Fruit fly (Drosophila melanogaster): ENCODE data around the gene CG6511.
A peak's percentile ranks its signal among the peaks of the same experiment; 100 is the strongest.

CG6511 gene

dm6 chr3L:8681271-8681670, 39.9 kb upstream of the CG6511 start:
- no peak for TF ChIP-seq fd85E (GFP tag; optimal IDR thresholded peaks at IDR 0.05)
- TF ChIP-seq svp (GFP tag) = peak; percentile 83
- TF ChIP-seq eg (GFP tag; IDR thresholded peaks at IDR 0.05) = 0 out of 3 replicates have a peak, but pooled peaks have one; percentile 27
- no peak for TF ChIP-seq CG9139 (GFP tag; optimal IDR thresholded peaks at IDR 0.05)
- no peak for TF ChIP-seq spab (GFP tag; optimal IDR thresholded peaks at IDR 0.05)
- TF ChIP-seq Eip78C (GFP tag) = peak; percentile 33

- TF ChIP-seq net (GFP tag; optimal IDR thresholded peaks at IDR 0.05) = no peak
- no peak for TF ChIP-seq esn (GFP tag; optimal IDR thresholded peaks at IDR 0.05)
- no peak for TF ChIP-seq CG8319 (GFP tag; optimal IDR thresholded peaks at IDR 0.05)
- no peak for TF ChIP-seq Gug (GFP tag; IDR thresholded peaks at IDR 0.05)
- TF ChIP-seq fkh (GFP tag; optimal IDR thresholded peaks at IDR 0.05) = peak; percentile 47
- no peak for TF ChIP-seq CG7368 (GFP tag; optimal IDR thresholded peaks at IDR 0.05)
- TF ChIP-seq CG8119 (GFP tag; IDR thresholded peaks at IDR 0.05) = no peak
- no peak for TF ChIP-seq CG32006 (GFP tag; optimal IDR thresholded peaks at IDR 0.05)
These were observed 39.1 kb upstream of the CG6511 start for dm6 chr3L:8681896-8682550.

dm6 chr3L:8682551-8683375, 38.4 kb upstream of the CG6511 start:
- TF ChIP-seq topi (GFP tag; optimal IDR thresholded peaks at IDR 0.05) = peak; percentile 51
- no peak for TF ChIP-seq CG16779 (tag; optimal IDR thresholded peaks at IDR 0.05)
- no peak for TF ChIP-seq CG15336 (GFP tag; IDR thresholded peaks at IDR 0.05)
- TF ChIP-seq Sox15 (GFP tag; optimal IDR thresholded peaks at IDR 0.05) = no peak
- no peak for TF ChIP-seq CG11902 (GFP tag; optimal IDR thresholded peaks at IDR 0.05)
- peak; percentile 4 for TF ChIP-seq Hr39 (GFP tag; optimal IDR thresholded peaks at IDR 0.05)
- TF ChIP-seq CG7368 (GFP tag; optimal IDR thresholded peaks at IDR 0.05) = no peak
- TF ChIP-seq CG6854 (GFP tag; optimal IDR thresholded peaks at IDR 0.05) = no peak
- TF ChIP-seq eg (GFP tag; IDR thresholded peaks at IDR 0.05) = peak; percentile 33; the same call in 1 of the 3 replicates
- TF ChIP-seq svp (GFP tag) = peak; percentile 68
- TF ChIP-seq CG11294 (GFP tag; IDR thresholded peaks at IDR 0.05) = no peak
- peak; percentile 6 for TF ChIP-seq Met (GFP tag; optimal IDR thresholded peaks at IDR 0.05)
- TF ChIP-seq Ets96B (tag; optimal IDR thresholded peaks at IDR 0.05) = peak; percentile 6
- TF ChIP-seq Lpt (GFP tag; optimal IDR thresholded peaks at IDR 0.05) = no peak
- TF ChIP-seq cyc (GFP tag; optimal IDR thresholded peaks at IDR 0.05) = peak; percentile 19
- TF ChIP-seq Eip78C (GFP tag) = peak; percentile 67
- TF ChIP-seq CG10631 (GFP tag; optimal IDR thresholded peaks at IDR 0.05) = peak; percentile 26
- peak; percentile 21 for TF ChIP-seq lz (GFP tag; optimal IDR thresholded peaks at IDR 0.05)
- TF ChIP-seq fd59A (GFP tag; optimal IDR thresholded peaks at IDR 0.05) = no peak
- TF ChIP-seq esn (GFP tag; optimal IDR thresholded peaks at IDR 0.05) = peak; percentile 27
- no peak for TF ChIP-seq Blimp-1 (GFP tag; optimal IDR thresholded peaks at IDR 0.05)
- TF ChIP-seq vri (GFP tag; optimal IDR thresholded peaks at IDR 0.05) = peak; percentile 60
- TF ChIP-seq Hr38 (GFP tag; optimal IDR thresholded peaks at IDR 0.05) = no peak
- no peak for TF ChIP-seq CG8632 (GFP tag; optimal IDR thresholded peaks at IDR 0.05)
- TF ChIP-seq CG8319 (GFP tag; optimal IDR thresholded peaks at IDR 0.05) = no peak
- no peak for TF ChIP-seq acj6 (GFP tag; optimal IDR thresholded peaks at IDR 0.05)
- TF ChIP-seq CG8119 (GFP tag; IDR thresholded peaks at IDR 0.05) = no peak

dm6 chr3L:8683773-8684172, 37.4 kb upstream of the CG6511 start:
- TF ChIP-seq CG8632 (GFP tag; optimal IDR thresholded peaks at IDR 0.05) (no peak), Lpt (GFP tag; optimal IDR thresholded peaks at IDR 0.05) (no peak), Eip75B (GFP tag; optimal IDR thresholded peaks at IDR 0.05) (no peak), lz (GFP tag; optimal IDR thresholded peaks at IDR 0.05) (no peak), fkh (GFP tag; optimal IDR thresholded peaks at IDR 0.05) (peak; percentile 80), svp (GFP tag) (peak; percentile 58), CG32006 (GFP tag; optimal IDR thresholded peaks at IDR 0.05) (no peak), CG8119 (GFP tag; IDR thresholded peaks at IDR 0.05) (no peak), net (GFP tag; optimal IDR thresholded peaks at IDR 0.05) (no peak), CG10631 (GFP tag; optimal IDR thresholded peaks at IDR 0.05) (no peak), CG6163 (GFP tag; IDR thresholded peaks at IDR 0.05) (0 out of 3 replicates have a peak, but pooled peaks have one; percentile 8), spab (GFP tag; optimal IDR thresholded peaks at IDR 0.05) (no peak)
